Worm (Caenorhabditis elegans) whole organism, L4/young adult: ENCODE data around the gene T07A9.15.

ENCODE experiments used
- W03F9.2 ChIP-seq: fragments of 150-350 bp; optimal IDR thresholded peaks from 2 replicates; lab custom pipeline; 2014; ENCODE audit warnings: missing biosample characterization, missing genetic modification characterization
- dao-5 ChIP-seq: sonication (generic microtip); optimal IDR thresholded peaks from 2 replicates; lab custom pipeline; 2016; ENCODE audit warnings: missing genotype, missing genetic modification characterization, moderate library complexity, missing compliant biosample characterization
- him-1 ChIP-seq: sonication (generic microtip); optimal IDR thresholded peaks from 2 replicates; lab custom pipeline; 2016; ENCODE audit warnings: missing genotype, missing genetic modification reagents, missing genetic modification characterization, missing compliant biosample characterization

ce11 chrIV:425546-425945 lies 32.2 kb upstream of the T07A9.15 start:
- TF ChIP-seq him-1 (tag; lab: Kevin White, UChicago) (no peak), W03F9.2 (tag; lab: Kevin White, UChicago) (peak; percentile 67), dao-5 (tag; lab: Kevin White, UChicago) (no peak)
